Fruit fly (Drosophila melanogaster): ENCODE data around the gene alpha-Man-Ib.

The alpha-Man-Ib gene

DNA sequence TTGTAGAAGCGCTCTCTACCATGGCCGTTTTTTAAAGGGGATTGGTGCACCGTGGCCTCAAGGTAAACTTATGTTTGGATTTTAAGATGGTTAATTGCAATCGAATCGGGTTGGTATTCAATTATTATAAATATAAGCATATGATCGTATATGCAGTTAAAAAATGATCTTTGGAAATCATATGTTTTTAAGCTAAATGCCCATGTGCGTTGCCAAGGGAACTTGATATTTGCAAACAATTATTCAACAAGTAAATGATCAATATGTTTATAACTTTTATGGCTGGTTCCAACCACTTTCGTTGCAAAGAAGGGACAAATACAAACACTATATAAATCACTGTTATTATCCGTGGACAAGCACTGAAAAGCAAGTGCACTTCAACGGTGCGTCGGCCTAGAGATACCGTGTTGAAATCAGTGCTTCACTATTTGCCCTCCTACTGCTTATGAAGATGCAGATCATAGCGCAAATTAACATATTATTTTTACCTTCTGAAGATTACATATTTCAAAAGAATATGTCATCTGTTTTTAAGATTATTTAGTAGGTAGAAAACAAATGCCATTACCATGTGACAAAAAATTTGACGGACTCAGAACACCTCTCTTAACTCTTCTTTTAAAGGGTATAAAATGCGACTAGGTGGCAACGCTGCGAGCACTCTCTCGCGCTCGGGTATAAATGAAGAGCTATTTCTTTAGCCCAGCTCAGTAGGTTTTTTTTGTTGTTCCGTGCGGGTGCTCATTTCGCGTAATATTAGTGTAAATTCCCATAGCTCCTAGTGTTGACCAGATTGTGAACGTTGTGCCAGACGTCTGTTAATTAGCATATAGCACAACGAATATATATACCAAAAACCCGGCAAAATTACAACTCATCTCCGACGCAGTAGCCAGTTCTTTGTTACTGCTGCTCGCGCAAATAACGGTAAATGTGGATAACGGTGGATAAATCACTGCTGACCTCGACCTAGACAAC is 45.1 kb upstream of the alpha-Man-Ib start, which contains the start of gene rdog (continued):
- TF ChIP-seq mirr (GFP tag; optimal IDR thresholded peaks at IDR 0.05) (peak; percentile 57), al (GFP tag; IDR thresholded peaks at IDR 0.05) (peak; percentile 27; the same call in 1 of the 2 replicates), CG10462 (GFP tag; optimal IDR thresholded peaks at IDR 0.05) (peak; percentile 75), dpn (GFP tag; optimal IDR thresholded peaks at IDR 0.05) (peak; percentile 86 to 88), her (GFP tag; optimal IDR thresholded peaks at IDR 0.05) (peak; percentile 60), Rx (GFP tag; IDR thresholded peaks at IDR 0.05) (peak; percentile 42; the same call in 1 of the 2 replicates), CG12071 (GFP tag; optimal IDR thresholded peaks at IDR 0.05) (peak; percentile 30), Jarid2 (GFP tag; optimal IDR thresholded peaks at IDR 0.05) (peak; percentile 73), Hr3 (GFP tag; optimal IDR thresholded peaks at IDR 0.05) (peak; percentile 73), otp (GFP tag; IDR thresholded peaks at IDR 0.05) (peak; percentile 38; the same call in 1 of the 3 replicates), CG15011 (GFP tag; optimal IDR thresholded peaks at IDR 0.05) (peak; percentile 75), Dbx (GFP tag; IDR thresholded peaks at IDR 0.05) (peak; percentile 43; the same call in 1 of the 3 replicates), crc (GFP tag; optimal IDR thresholded peaks at IDR 0.05) (peak; percentile 58), ken (GFP tag; IDR thresholded peaks at IDR 0.05) (no peak; the same call in 2 of the 3 replicates), chm (GFP tag; IDR thresholded peaks at IDR 0.05) (0 out of 2 replicates have a peak, but pooled peaks have one; percentile 36), MESR4 (GFP tag; optimal IDR thresholded peaks at IDR 0.05) (peak; percentile 3), da (GFP tag; optimal IDR thresholded peaks at IDR 0.05) (peak; percentile 20), twi (tag; optimal IDR thresholded peaks at IDR 0.05) (peak; percentile 66), bigmax (GFP tag; optimal IDR thresholded peaks at IDR 0.05) (no peak), Neu2 (GFP tag; optimal IDR thresholded peaks at IDR 0.05; ENCODE audit: borderline replicate concordance) (peak; percentile 2), CG4404 (GFP tag; IDR thresholded peaks at IDR 0.05) (peak; percentile 69), CG17385 (GFP tag; optimal IDR thresholded peaks at IDR 0.05) (peak; percentile 71), H2.0 (GFP tag; IDR thresholded peaks at IDR 0.05) (peak; percentile 36; the same call in 1 of the 2 replicates), CG13296 (GFP tag; optimal IDR thresholded peaks at IDR 0.05) (peak; percentile 76), CG34376 (GFP tag; optimal IDR thresholded peaks at IDR 0.05) (peak; percentile 86), disco-r (GFP tag; optimal IDR thresholded peaks at IDR 0.05) (peak; percentile 78), HmgZ (tag; optimal IDR thresholded peaks at IDR 0.05) (peak; percentile 81), CG3995 (GFP tag; optimal IDR thresholded peaks at IDR 0.05) (peak; percentile 91), Dll (GFP tag; IDR thresholded peaks at IDR 0.05; ENCODE audit: partially characterized antibody) (no peak), CG1602 (GFP tag; optimal IDR thresholded peaks at IDR 0.05) (peak; percentile 82), jumu (GFP tag; optimal IDR thresholded peaks at IDR 0.05) (peak; percentile 64), croc (GFP tag; conservative IDR thresholded peaks at IDR 0.05) (peak; percentile 68), CG13287 (GFP tag; IDR thresholded peaks at IDR 0.05; ENCODE audit: partially characterized antibody) (peak; percentile 35; the same call in 1 of the 2 replicates), jing (GFP tag; optimal IDR thresholded peaks at IDR 0.05) (no peak), Spps (tag; optimal IDR thresholded peaks at IDR 0.05) (peak; percentile 50), HLHmδ (GFP tag; optimal IDR thresholded peaks at IDR 0.05) (no peak), eyg (GFP tag; optimal IDR thresholded peaks at IDR 0.05) (peak; percentile 33), CG3065 (GFP tag; optimal IDR thresholded peaks at IDR 0.05) (peak; percentile 67), tap (tag; optimal IDR thresholded peaks at IDR 0.05) (peak; percentile 73), dimm (GFP tag; IDR thresholded peaks at IDR 0.05) (no peak), CG3726 (GFP tag; IDR thresholded peaks at IDR 0.05) (no peak), CG4282 (GFP tag; optimal IDR thresholded peaks at IDR 0.05) (peak; percentile 61), vvl (GFP tag; IDR thresholded peaks at IDR 0.05) (peak; percentile 56; the same call in 1 of the 2 replicates), zfh2 (GFP tag; optimal IDR thresholded peaks at IDR 0.05) (peak; percentile 76), dmrt99B (tag; optimal IDR thresholded peaks at IDR 0.05) (peak; percentile 76), sd (tag; optimal IDR thresholded peaks at IDR 0.05) (peak; percentile 48), fd102C (GFP tag; optimal IDR thresholded peaks at IDR 0.05) (peak; percentile 20), Lim3 (GFP tag; IDR thresholded peaks at IDR 0.05) (0 out of 2 replicates have a peak, but pooled peaks have one; percentile 9)
